Fruit fly (Drosophila melanogaster) whole organism, pupa: ENCODE results near the gene CG15891.
A peak's percentile ranks its signal among the peaks of the same experiment; 100 is the strongest.

Experiments used
- CG13204 ChIP-seq: fragments of 200-800 bp; sonication (Bioruptor generic); optimal IDR thresholded peaks from 2 replicates; lab custom pipeline; 2018; ENCODE audit warnings: missing biosample characterization, mild to moderate bottlenecking, missing genetic modification characterization, moderate library complexity
- CG14655 ChIP-seq: fragments of 200-800 bp; sonication (Bioruptor generic); optimal IDR thresholded peaks from 3 replicates; lab custom pipeline; 2017; ENCODE audit warnings: mild to moderate bottlenecking, missing biosample characterization, missing genetic modification reagents, missing genetic modification characterization
- CG8159 ChIP-seq: fragments of 200-800 bp; sonication (Bioruptor generic); optimal IDR thresholded peaks from 3 replicates; lab custom pipeline; 2018; ENCODE audit warnings: missing biosample characterization, mild to moderate bottlenecking, missing genetic modification characterization, moderate library complexity
- CG9948 ChIP-seq: fragments of 200-800 bp; sonication (Bioruptor generic); optimal IDR thresholded peaks from 2 replicates; lab custom pipeline; 2018; ENCODE audit warnings: missing biosample characterization, mild to moderate bottlenecking, missing genetic modification characterization, moderate library complexity
- fd96Ca ChIP-seq: fragments of 200-800 bp; sonication (Bioruptor generic); IDR thresholded peaks from 3 replicates; pipeline ENCODE4 v1.3.6; 2022; ENCODE audit warnings: missing biosample characterization, missing genetic modification characterization
- gl ChIP-seq: fragments of 200-800 bp; sonication (Bioruptor generic); optimal IDR thresholded peaks from 2 replicates; lab custom pipeline; 2018; ENCODE audit warnings: missing biosample characterization, mild to moderate bottlenecking, missing genetic modification characterization

DNA sequence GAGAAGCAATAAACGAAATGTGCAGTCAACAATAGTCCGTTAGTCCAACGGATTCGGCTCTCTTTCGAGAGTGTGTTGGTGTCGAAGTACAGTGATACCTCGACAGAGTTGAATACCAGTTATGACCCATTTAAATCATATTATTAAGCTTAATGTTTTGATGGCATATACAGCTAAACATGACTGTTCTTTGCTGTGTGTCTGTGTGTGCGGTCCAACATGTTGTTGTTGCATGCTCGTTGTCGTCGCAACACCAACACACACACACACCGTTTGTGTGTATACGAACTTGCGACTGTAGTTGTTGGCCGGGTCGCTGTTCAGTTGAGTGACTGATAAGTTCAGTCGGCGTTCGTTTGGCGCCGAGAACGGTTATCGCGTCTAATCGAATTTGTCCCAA, 13.7 kb upstream of the CG15891 start, which contains the start of gene CG15894:
- TF ChIP-seq gl (tag; lab: Kevin White, UChicago) (no peak), CG14655 (GFP tag; lab: Kevin White, UChicago) (peak; percentile 21), CG9948 (no peak), CG13204 (no peak), CG8159 (tag; lab: Kevin White, UChicago) (peak; percentile 14), fd96Ca (GFP tag; lab: Robert Waterston, UW) (0 out of 3 replicates have a peak, but pooled peaks have one; percentile 32)
